Worm (Caenorhabditis elegans) whole organism, late embryonic: ENCODE measurements around the gene Y37E11AM.3.
A peak's percentile ranks its signal among the peaks of the same experiment; 100 is the strongest.

Experiments
- ceh-34 ChIP-seq: sonication (generic microtip); optimal IDR thresholded peaks from 2 replicates; lab custom pipeline; 2016; ENCODE audit warnings: mild to moderate bottlenecking, missing genetic modification characterization, missing compliant biosample characterization
- elt-2 ChIP-seq: sonication (generic microtip); optimal IDR thresholded peaks from 2 replicates; lab custom pipeline; 2016; ENCODE audit warnings: missing genetic modification reagents, missing genetic modification characterization, missing compliant biosample characterization
- eyg-1 ChIP-seq: sonication (generic microtip); optimal IDR thresholded peaks from 2 replicates; lab custom pipeline; 2016; ENCODE audit warnings: missing genotype, missing genetic modification characterization, missing compliant biosample characterization
- lin-11 ChIP-seq: fragments of 200-800 bp; sonication (Bioruptor generic); optimal IDR thresholded peaks from 2 replicates; lab custom pipeline; 2018; ENCODE audit warnings: mild to moderate bottlenecking, missing genetic modification characterization, missing compliant biosample characterization
- unc-42 ChIP-seq: sonication (generic microtip); optimal IDR thresholded peaks from 2 replicates; lab custom pipeline; 2016; ENCODE audit warnings: missing genotype, missing genetic modification characterization, missing compliant biosample characterization

Gene Y37E11AM.3

DNA sequence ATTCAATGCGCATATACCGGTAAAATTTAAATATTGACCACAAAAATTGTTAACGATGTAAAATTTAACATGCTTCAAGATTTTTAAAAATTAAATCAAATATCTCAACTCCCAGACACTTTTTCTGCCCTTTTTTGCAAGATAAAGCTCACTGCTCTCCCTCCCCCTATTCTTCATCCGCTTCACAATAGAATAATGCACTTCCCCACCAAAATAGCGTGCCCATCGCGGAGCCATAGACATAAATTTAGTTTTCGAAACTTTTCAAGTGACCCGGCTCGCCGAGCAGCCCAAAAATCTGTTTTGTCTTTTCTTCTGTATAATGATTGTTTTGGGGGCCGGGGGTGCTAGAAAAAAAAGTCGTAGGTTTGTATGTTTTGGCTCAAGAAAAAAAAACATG lies 51.2 kb downstream of the Y37E11AM.3 start:
- no peak for TF ChIP-seq elt-2 (tag; lab: Kevin White, UChicago)
- TF ChIP-seq unc-42 (tag; lab: Kevin White, UChicago), result peak; percentile 82

DNA sequence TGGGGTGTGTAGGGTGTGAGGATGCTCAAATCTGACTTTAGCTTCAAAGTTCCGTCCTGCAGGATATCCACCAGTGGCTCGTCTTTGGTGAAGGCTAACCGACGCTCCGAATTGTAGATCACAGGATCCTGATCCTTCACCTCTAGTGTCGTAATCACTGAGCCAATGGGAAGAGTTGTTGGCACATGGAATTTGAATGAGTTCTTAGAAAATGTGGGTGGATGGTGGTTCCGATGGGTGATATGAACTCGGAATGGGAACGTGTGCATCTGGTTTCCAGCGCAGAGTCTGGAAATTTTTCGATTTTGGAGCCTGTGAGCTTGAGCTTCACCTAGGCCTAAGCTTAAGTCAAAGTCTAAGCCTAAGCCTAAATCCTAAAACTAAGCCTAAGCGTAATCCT lies 52.4 kb downstream of the Y37E11AM.3 start:
- TF ChIP-seq eyg-1 (no peak), lin-11 (tag; lab: Kevin White, UChicago) (no peak), ceh-34 (tag; lab: Kevin White, UChicago) (no peak)
